Worm (Caenorhabditis elegans) whole organism, L1 larva: Measurements from ENCODE around the gene fut-3.
"Not testable (repeated sequence)": the region's sequence is repeated elsewhere in the genome, so short reads cannot be mapped to it uniquely, and the experiment has no call there.

Source experiments
- aly-2 ChIP-seq: fragments of 150-350 bp; optimal IDR thresholded peaks from 2 replicates; lab custom pipeline; 2014; ENCODE audit warnings: missing biosample characterization, missing genetic modification characterization
- blmp-1 ChIP-seq: fragments of 150-350 bp; optimal IDR thresholded peaks from 2 replicates; lab custom pipeline; 2014; ENCODE audit warnings: missing biosample characterization, missing genetic modification characterization
- ceh-82 ChIP-seq, 3 experiments: fragments of 150-350 bp in 1 of 3; sonication (generic microtip) in 2 of 3; optimal IDR thresholded peaks; 2 replicates each; lab custom pipeline; 2014 to 2017; ENCODE audit warnings: missing biosample characterization in 3 of 3, missing genetic modification characterization in 3 of 3
- ceh-88 ChIP-seq: fragments of 200-800 bp; sonication (Bioruptor generic); IDR thresholded peaks from 2 replicates; pipeline ENCODE4 v1.3.6; 2022; ENCODE audit warnings: missing genetic modification characterization, missing compliant biosample characterization
- ceh-90 ChIP-seq: sonication (generic microtip); optimal IDR thresholded peaks from 2 replicates; lab custom pipeline; 2016; ENCODE audit warnings: missing genetic modification characterization, missing compliant biosample characterization
- dpl-1 ChIP-seq, 3 experiments: fragments of 150-350 bp in 2 of 3; sonication (generic microtip) in 1 of 3; optimal IDR thresholded peaks; 2 replicates each; lab custom pipeline; 2014 to 2017; ENCODE audit warnings: missing biosample characterization in 3 of 3, missing genetic modification characterization in 3 of 3, missing genetic modification reagents in 3 of 3
- efl-1 ChIP-seq, 4 experiments: fragments of 150-350 bp; optimal IDR thresholded peaks in 3 of 4; peaks in 1 of 4; 1 replicate in 1 of 4; 2 replicates in 3 of 4; lab custom pipeline; 2014; ENCODE audit warnings: missing biosample characterization in 2 of 4, missing genetic modification characterization in 2 of 4, missing genetic modification reagents in 2 of 4
- elt-2 ChIP-seq: sonication (generic microtip); optimal IDR thresholded peaks from 2 replicates; lab custom pipeline; 2016; ENCODE audit warnings: missing genetic modification characterization, mild to moderate bottlenecking, inconsistent platforms, missing compliant biosample characterization, missing genetic modification reagents
- fkh-4 ChIP-seq: sonication (generic microtip); optimal IDR thresholded peaks from 2 replicates; lab custom pipeline; 2016; ENCODE audit warnings: missing compliant biosample characterization, missing genetic modification characterization, borderline replicate concordance
- grh-1 ChIP-seq: fragments of 200-800 bp; sonication (Bioruptor generic); IDR thresholded peaks from 2 replicates; pipeline ENCODE4 v1.3.6; 2022; ENCODE audit warnings: missing genetic modification reagents, missing genetic modification characterization, missing compliant biosample characterization
- hlh-17 ChIP-seq: fragments of 200-800 bp; sonication (Bioruptor generic); optimal IDR thresholded peaks from 2 replicates; lab custom pipeline; 2018; ENCODE audit warnings: missing genetic modification characterization, mild to moderate bottlenecking, missing compliant biosample characterization, moderate library complexity, borderline replicate concordance
- hlh-4 ChIP-seq: sonication (generic microtip); optimal IDR thresholded peaks from 2 replicates; lab custom pipeline; 2016; ENCODE audit warnings: mild to moderate bottlenecking, missing genetic modification characterization, missing compliant biosample characterization
- irx-1 ChIP-seq: sonication (generic microtip); optimal IDR thresholded peaks from 2 replicates; lab custom pipeline; 2016; ENCODE audit warnings: missing genetic modification characterization, missing compliant biosample characterization
- lin-15B ChIP-seq: fragments of 150-350 bp; sonication (generic microtip); optimal IDR thresholded peaks from 3 replicates; lab custom pipeline; 2014; ENCODE audit warnings: missing biosample characterization, missing genetic modification characterization
- lin-35 ChIP-seq, 2 experiments: fragments of 150-350 bp; optimal IDR thresholded peaks; 2 replicates each; lab custom pipeline; 2014; ENCODE audit warnings: missing biosample characterization in 2 of 2, missing genetic modification characterization in 2 of 2, missing genetic modification reagents in 2 of 2
- lir-3 ChIP-seq: sonication (generic microtip); optimal IDR thresholded peaks from 2 replicates; lab custom pipeline; 2016; ENCODE audit warnings: mild to moderate bottlenecking, missing genetic modification characterization, moderate library complexity, missing compliant biosample characterization; ENCODE audit not compliant: poor library complexity
- lsy-2 ChIP-seq, 2 experiments: fragments of 150-350 bp; optimal IDR thresholded peaks; 2 replicates each; lab custom pipeline; 2014; ENCODE audit warnings: missing biosample characterization in 2 of 2, missing genetic modification characterization in 2 of 2
- mab-9 ChIP-seq: fragments of 200-800 bp; sonication (Bioruptor generic); IDR thresholded peaks from 2 replicates; pipeline ENCODE4 v1.3.6; 2022; ENCODE audit warnings: missing genetic modification reagents, missing genetic modification characterization, missing compliant biosample characterization
- mep-1 ChIP-seq: fragments of 150-350 bp; optimal IDR thresholded peaks from 2 replicates; lab custom pipeline; 2014; ENCODE audit warnings: missing biosample characterization, missing genetic modification characterization
- nhr-11 ChIP-seq: fragments of 150-350 bp; optimal IDR thresholded peaks from 2 replicates; lab custom pipeline; 2014; ENCODE audit warnings: missing biosample characterization, missing genetic modification characterization
- nhr-20 ChIP-seq: sonication (generic microtip); optimal IDR thresholded peaks from 2 replicates; lab custom pipeline; 2016; ENCODE audit warnings: mild to moderate bottlenecking, missing genetic modification characterization, missing compliant biosample characterization
- nhr-85 ChIP-seq: sonication (generic microtip); peaks from one replicate; lab custom pipeline; 2016; ENCODE audit warnings: missing genetic modification characterization, inconsistent platforms, missing compliant biosample characterization
- pag-3 ChIP-seq: sonication (generic microtip); optimal IDR thresholded peaks from 2 replicates; lab custom pipeline; 2017; ENCODE audit warnings: missing genetic modification characterization, mild to moderate bottlenecking, missing compliant biosample characterization, antibody characterized with exemption, borderline replicate concordance; ENCODE audit not compliant: insufficient read depth
- pax-3 ChIP-seq: fragments of 200-800 bp; sonication (Bioruptor generic); optimal IDR thresholded peaks from 2 replicates; lab custom pipeline; 2018; ENCODE audit warnings: mild to moderate bottlenecking, missing genetic modification characterization, moderate library complexity, missing compliant biosample characterization
- pqm-1 ChIP-seq: sonication (generic microtip); optimal IDR thresholded peaks from 3 replicates; lab custom pipeline; 2017; ENCODE audit warnings: missing biosample characterization, missing genetic modification characterization
- rnt-1 ChIP-seq: sonication (generic microtip); optimal IDR thresholded peaks from 2 replicates; lab custom pipeline; 2016; ENCODE audit warnings: mild to moderate bottlenecking, missing genetic modification characterization, moderate library complexity, missing compliant biosample characterization
- snpc-4 ChIP-seq: fragments of 150-350 bp; optimal IDR thresholded peaks from 2 replicates; lab custom pipeline; 2014; ENCODE audit warnings: missing biosample characterization, missing genetic modification characterization
- sup-37 ChIP-seq: fragments of 200-800 bp; sonication (Bioruptor generic); optimal IDR thresholded peaks from 2 replicates; lab custom pipeline; 2018; ENCODE audit warnings: mild to moderate bottlenecking, missing genetic modification characterization, missing compliant biosample characterization
- unc-130 ChIP-seq: fragments of 150-350 bp; optimal IDR thresholded peaks from 2 replicates; lab custom pipeline; 2017; ENCODE audit warnings: missing biosample characterization, missing genetic modification characterization, inconsistent platforms
- unc-86 ChIP-seq: sonication (generic microtip); optimal IDR thresholded peaks from 2 replicates; lab custom pipeline; 2016; ENCODE audit warnings: missing genetic modification characterization, missing compliant biosample characterization
- xbp-1 ChIP-seq: sonication (generic microtip); optimal IDR thresholded peaks from 2 replicates; lab custom pipeline; 2016; ENCODE audit warnings: missing genetic modification characterization, missing compliant biosample characterization
- ztf-4 ChIP-seq: fragments of 150-350 bp; optimal IDR thresholded peaks from 2 replicates; lab custom pipeline; 2014; ENCODE audit warnings: missing biosample characterization, missing genetic modification characterization

fut-3 gene

DNA sequence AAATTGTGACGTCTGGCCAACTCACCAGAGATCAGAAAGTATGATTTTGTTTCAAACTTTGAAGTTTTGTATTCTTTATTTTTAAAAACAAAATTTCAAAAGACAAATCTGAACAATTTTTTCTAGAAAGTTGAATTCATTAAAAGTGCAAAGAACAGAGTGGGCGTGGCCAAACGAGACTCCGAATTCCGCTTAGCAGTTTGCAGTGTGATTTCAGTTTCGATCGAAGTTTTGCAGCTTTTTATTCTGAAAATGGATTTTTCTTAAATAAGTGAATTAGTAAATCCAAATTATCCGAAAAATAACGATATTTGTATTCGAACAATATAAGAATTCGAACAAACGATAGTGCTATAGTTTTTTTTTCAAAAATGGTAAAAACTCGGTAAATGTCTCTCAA lies 26.1 kb downstream of the fut-3 start:
- no peak for TF ChIP-seq rnt-1
- no peak for TF ChIP-seq elt-2 (tag; lab: Kevin White, UChicago)
- TF ChIP-seq dpl-1 (GFP tag; optimal IDR thresholded peaks at IDR 0.05; lab: Kevin White, UChicago), result peak in 1 of 3 experiments; percentile 30
- no peak for TF ChIP-seq hlh-4 (tag; lab: Kevin White, UChicago)
- no peak for TF ChIP-seq sup-37 (GFP tag; lab: Kevin White, UChicago)
- TF ChIP-seq ceh-88 (GFP tag; lab: Robert Waterston, UW), result no peak
- TF ChIP-seq nhr-11 (tag; lab: Kevin White, UChicago), result no peak
- no peak for TF ChIP-seq nhr-20 (tag; lab: Kevin White, UChicago)
- TF ChIP-seq pax-3 (tag; lab: Kevin White, UChicago), result no peak
- no peak for TF ChIP-seq mep-1
- TF ChIP-seq efl-1 (optimal IDR thresholded peaks at IDR 0.05; lab: Kevin White, UChicago), result no peak
- peak in 1 of 2 experiments; percentile 54 for TF ChIP-seq efl-1 (GFP tag; optimal IDR thresholded peaks at IDR 0.05 in 1 of 2; lab: Kevin White, UChicago)
- TF ChIP-seq fkh-4, result no peak
- peak; percentile 12 for TF ChIP-seq blmp-1 (tag; lab: Kevin White, UChicago)
- no peak for TF ChIP-seq ztf-4
- no peak for TF ChIP-seq unc-86 (tag; lab: Kevin White, UChicago)
- TF ChIP-seq aly-2, result no peak
- no peak for TF ChIP-seq unc-130 (tag; lab: Kevin White, UChicago)
- TF ChIP-seq snpc-4 (tag; lab: Kevin White, UChicago), result no peak
- peak in 1 of 2 experiments; percentile 5 for TF ChIP-seq lin-35 (GFP tag; optimal IDR thresholded peaks at IDR 0.05; lab: Kevin White, UChicago)
- TF ChIP-seq ceh-82 (tag; optimal IDR thresholded peaks at IDR 0.05; lab: Kevin White, UChicago), result no peak
- TF ChIP-seq mab-9, result no peak
- no peak for TF ChIP-seq hlh-17
- TF ChIP-seq grh-1, result no peak
- TF ChIP-seq nhr-85 (tag; lab: Kevin White, UChicago), result no peak
- TF ChIP-seq lsy-2 (tag; optimal IDR thresholded peaks at IDR 0.05; lab: Kevin White, UChicago), result peak in 1 of 2 experiments; percentile 52
- no peak for TF ChIP-seq xbp-1 (tag; lab: Kevin White, UChicago)
- TF ChIP-seq lir-3 (tag; lab: Kevin White, UChicago), result no peak
- TF ChIP-seq pqm-1 (tag; lab: Kevin White, UChicago), result no peak

DNA sequence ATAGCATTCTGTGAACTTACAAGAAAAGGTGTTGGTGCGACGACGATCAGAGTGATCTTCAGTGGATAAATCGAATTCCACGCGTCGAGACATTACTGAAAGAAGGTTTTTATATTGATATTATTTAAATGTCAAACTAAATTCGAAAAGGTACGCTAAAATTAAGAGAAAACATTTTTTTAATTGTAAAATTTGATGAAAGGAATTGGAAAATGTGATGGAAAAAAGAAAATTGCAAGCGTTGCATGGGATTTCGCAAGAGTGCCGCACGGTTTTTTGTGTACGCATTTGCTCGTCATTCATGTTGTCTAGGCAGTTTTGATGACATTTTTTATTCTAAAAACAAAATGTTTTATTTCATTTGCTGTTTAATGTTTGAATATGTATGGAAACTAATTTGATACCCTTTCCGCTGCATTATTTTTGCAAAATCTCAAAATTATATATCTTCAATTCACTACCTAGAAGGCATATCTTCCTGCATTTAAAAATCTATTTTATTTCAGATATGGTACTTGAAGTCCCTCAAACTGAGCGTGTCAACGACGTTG lies 28.6 kb downstream of the fut-3 start, which contains the start of the genes F59E12.6 and npl-4.1:
TSS of gene F59E12.6 (minus strand) at position 101 of the 551 bp plus-strand sequence.
TSS of gene npl-4.1 (plus strand) at position 501 of the 551 bp plus-strand sequence.
- not testable (repeated sequence) for TF ChIP-seq unc-86, nhr-11, hlh-4 (tag; lab: Kevin White, UChicago)

DNA sequence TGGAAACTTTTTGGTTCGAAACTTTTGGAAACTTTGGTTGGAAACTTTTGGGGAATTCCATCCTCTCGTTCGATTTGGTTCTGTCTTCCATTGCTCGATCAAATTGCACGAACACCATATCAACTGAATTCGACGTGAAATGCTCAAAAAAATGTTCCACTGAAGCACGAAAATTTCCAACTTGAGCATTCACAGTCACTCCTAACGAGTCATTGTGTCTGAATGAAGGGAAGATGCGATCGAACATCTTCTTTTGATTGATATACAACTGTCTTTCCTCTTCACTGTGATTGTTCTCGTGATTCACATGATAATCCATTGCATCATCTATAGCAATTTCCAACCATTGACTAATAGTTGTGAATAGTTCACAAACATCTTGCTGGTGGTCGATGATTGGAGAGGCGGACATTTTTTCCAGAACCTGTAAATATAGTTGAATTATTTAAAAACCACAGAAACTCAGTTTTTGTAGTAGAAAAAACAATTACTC lies 31.2 kb downstream of the fut-3 start, which contains the start of gene F59E12.15:
TSS of gene F59E12.15 (minus strand) at position 51 of the 493 bp plus-strand sequence.
- TF ChIP-seq irx-1 (tag; lab: Kevin White, UChicago) (no peak), ceh-90 (tag; lab: Kevin White, UChicago) (no peak), lin-15B (tag; lab: Kevin White, UChicago) (no peak)

DNA sequence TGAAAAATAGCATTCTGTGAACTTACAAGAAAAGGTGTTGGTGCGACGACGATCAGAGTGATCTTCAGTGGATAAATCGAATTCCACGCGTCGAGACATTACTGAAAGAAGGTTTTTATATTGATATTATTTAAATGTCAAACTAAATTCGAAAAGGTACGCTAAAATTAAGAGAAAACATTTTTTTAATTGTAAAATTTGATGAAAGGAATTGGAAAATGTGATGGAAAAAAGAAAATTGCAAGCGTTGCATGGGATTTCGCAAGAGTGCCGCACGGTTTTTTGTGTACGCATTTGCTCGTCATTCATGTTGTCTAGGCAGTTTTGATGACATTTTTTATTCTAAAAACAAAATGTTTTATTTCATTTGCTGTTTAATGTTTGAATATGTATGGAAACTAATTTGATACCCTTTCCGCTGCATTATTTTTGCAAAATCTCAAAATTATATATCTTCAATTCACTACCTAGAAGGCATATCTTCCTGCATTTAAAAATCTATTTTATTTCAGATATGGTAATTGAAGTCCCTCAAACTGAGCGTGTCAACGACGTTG lies 37.1 kb downstream of the fut-3 start, which contains the start of the genes eif-3.L and npl-4.2:
TSS of gene eif-3.L (minus strand) at position 101 of the 557 bp plus-strand sequence.
TSS of gene npl-4.2 (plus strand) at position 507 of the 557 bp plus-strand sequence.
- not testable (repeated sequence) for TF ChIP-seq unc-86 (tag; lab: Kevin White, UChicago); pag-3 (tag; lab: Kevin White, UChicago); ceh-88 (GFP tag; lab: Robert Waterston, UW)
